Fruit fly (Drosophila melanogaster) whole organism, embryonic: ENCODE data around the gene lva.

ENCODE experiments used
- ATbp ChIP-seq: fragments of 200-800 bp; sonication (Bioruptor generic); optimal IDR thresholded peaks from 2 replicates; lab custom pipeline; 2017; ENCODE audit warnings: missing biosample characterization, mild to moderate bottlenecking, missing genetic modification characterization, missing genetic modification reagents
- Asciz ChIP-seq: fragments of 200-800 bp; sonication (Bioruptor generic); optimal IDR thresholded peaks from 2 replicates; lab custom pipeline; 2017; ENCODE audit warnings: missing biosample characterization, mild to moderate bottlenecking, missing genetic modification characterization, missing genetic modification reagents
- Atf-2 ChIP-seq: fragments of 200-800 bp; sonication (Bioruptor generic); optimal IDR thresholded peaks from 2 replicates; lab custom pipeline; 2016; ENCODE audit warnings: missing biosample characterization, missing genetic modification characterization
- Bteb2 ChIP-seq: fragments of 200-800 bp; sonication (Bioruptor generic); optimal IDR thresholded peaks from 2 replicates; lab custom pipeline; 2016; ENCODE audit warnings: missing biosample characterization, missing genetic modification characterization
- CG10147 ChIP-seq: fragments of 200-800 bp; sonication (Bioruptor generic); optimal IDR thresholded peaks from 2 replicates; lab custom pipeline; 2019; ENCODE audit warnings: missing biosample characterization, mild to moderate bottlenecking, missing genetic modification characterization, moderate library complexity
- CG12104 ChIP-seq: fragments of 200-800 bp; sonication (Bioruptor generic); optimal IDR thresholded peaks from 3 replicates; lab custom pipeline; 2016; ENCODE audit warnings: missing biosample characterization, missing genetic modification characterization
- CG12155 ChIP-seq: fragments of 200-800 bp; sonication (Bioruptor generic); optimal IDR thresholded peaks from 3 replicates; lab custom pipeline; 2016; ENCODE audit warnings: missing biosample characterization, missing genetic modification characterization
- CG13296 ChIP-seq: fragments of 200-800 bp; sonication (Bioruptor generic); optimal IDR thresholded peaks from 3 replicates; lab custom pipeline; 2018; ENCODE audit warnings: missing biosample characterization, mild to moderate bottlenecking, missing genetic modification characterization
- CG15269 ChIP-seq: fragments of 200-800 bp; sonication (Bioruptor generic); optimal IDR thresholded peaks from 2 replicates; lab custom pipeline; 2018; ENCODE audit warnings: missing biosample characterization, mild to moderate bottlenecking, missing genetic modification characterization, moderate library complexity
- CG15601 ChIP-seq: fragments of 200-800 bp; sonication (Bioruptor generic); optimal IDR thresholded peaks from 3 replicates; lab custom pipeline; 2019; ENCODE audit warnings: missing biosample characterization, mild to moderate bottlenecking, missing genetic modification characterization, moderate library complexity
- CG1603 ChIP-seq: fragments of 200-800 bp; sonication (Bioruptor generic); optimal IDR thresholded peaks from 2 replicates; lab custom pipeline; 2019; ENCODE audit warnings: missing biosample characterization, mild to moderate bottlenecking, missing genetic modification characterization, moderate library complexity
- CG17359 ChIP-seq: fragments of 200-800 bp; sonication (Bioruptor generic); optimal IDR thresholded peaks from 3 replicates; lab custom pipeline; 2018; ENCODE audit warnings: missing biosample characterization, mild to moderate bottlenecking, missing genetic modification characterization, moderate library complexity
- CG17829 ChIP-seq: fragments of 200-800 bp; optimal IDR thresholded peaks from 2 replicates; lab custom pipeline; 2019; ENCODE audit warnings: missing biosample characterization, mild to moderate bottlenecking, missing genetic modification characterization, moderate library complexity
- CG30431 ChIP-seq: fragments of 200-800 bp; sonication (Bioruptor generic); optimal IDR thresholded peaks from 2 replicates; lab custom pipeline; 2017; ENCODE audit warnings: missing biosample characterization, missing genetic modification characterization
- CG32532 ChIP-seq: fragments of 200-800 bp; sonication (Bioruptor generic); IDR thresholded peaks from 2 replicates; pipeline ENCODE4 v1.3.6; 2022; ENCODE audit warnings: missing biosample characterization, missing genetic modification characterization
- CG4404 ChIP-seq: fragments of 200-800 bp; sonication (Bioruptor generic); IDR thresholded peaks from 2 replicates; pipeline ENCODE4 v1.3.6; 2022; ENCODE audit warnings: missing biosample characterization, missing genetic modification characterization
- CG5245 ChIP-seq: fragments of 200-800 bp; sonication (Bioruptor generic); optimal IDR thresholded peaks from 3 replicates; lab custom pipeline; 2016; ENCODE audit warnings: missing biosample characterization, missing genetic modification characterization
- CG8388 ChIP-seq: fragments of 200-800 bp; sonication (Bioruptor generic); optimal IDR thresholded peaks from 2 replicates; lab custom pipeline; 2019; ENCODE audit warnings: missing biosample characterization, mild to moderate bottlenecking, missing genetic modification characterization, moderate library complexity
- CG9437 ChIP-seq: fragments of 200-800 bp; sonication (Bioruptor generic); optimal IDR thresholded peaks from 2 replicates; lab custom pipeline; 2018; ENCODE audit warnings: missing biosample characterization, mild to moderate bottlenecking, missing genetic modification characterization
- CoRest ChIP-seq: fragments of 200-800 bp; sonication (Bioruptor generic); optimal IDR thresholded peaks from 3 replicates; lab custom pipeline; 2018; ENCODE audit warnings: missing biosample characterization, mild to moderate bottlenecking, missing genetic modification characterization, moderate library complexity
- D19A ChIP-seq: fragments of 200-800 bp; optimal IDR thresholded peaks from 3 replicates; lab custom pipeline; 2019; ENCODE audit warnings: missing biosample characterization, mild to moderate bottlenecking, missing genetic modification characterization, moderate library complexity
- Dref ChIP-seq: fragments of 200-800 bp; sonication (Bioruptor generic); IDR thresholded peaks from 2 replicates; pipeline ENCODE4 v1.3.6; 2022; ENCODE audit warnings: missing biosample characterization, missing genetic modification characterization
- H15 ChIP-seq: fragments of 200-800 bp; sonication (Bioruptor generic); IDR thresholded peaks from 3 replicates; pipeline ENCODE4 v1.3.6; 2022; ENCODE audit warnings: missing biosample characterization, missing genetic modification characterization
- HLH3B ChIP-seq: fragments of 200-800 bp; sonication (Bioruptor generic); IDR thresholded peaks from 2 replicates; pipeline ENCODE4 v1.3.6; 2022; ENCODE audit warnings: missing biosample characterization, missing genetic modification characterization
- Hmr ChIP-seq: fragments of 200-800 bp; sonication (Bioruptor generic); optimal IDR thresholded peaks from 3 replicates; lab custom pipeline; 2017; ENCODE audit warnings: mild to moderate bottlenecking, missing biosample characterization, missing genetic modification reagents, missing genetic modification characterization
- MESR4 ChIP-seq: fragments of 200-800 bp; sonication (Bioruptor generic); optimal IDR thresholded peaks from 2 replicates; lab custom pipeline; 2018; ENCODE audit warnings: missing biosample characterization, mild to moderate bottlenecking, missing genetic modification characterization, moderate library complexity
- Meics ChIP-seq: fragments of 200-800 bp; sonication (Bioruptor generic); optimal IDR thresholded peaks from 2 replicates; lab custom pipeline; 2017; ENCODE audit warnings: missing biosample characterization, mild to moderate bottlenecking, missing genetic modification characterization
- Optix ChIP-seq: fragments of 200-800 bp; sonication (Bioruptor generic); IDR thresholded peaks from 3 replicates; pipeline ENCODE4 v1.3.6; 2022; ENCODE audit warnings: missing biosample characterization, missing genetic modification characterization
- Pdp1 ChIP-seq, 2 experiments: fragments of 200-800 bp; sonication (Bioruptor generic); optimal IDR thresholded peaks; 3 replicates each; lab custom pipeline; 2016; ENCODE audit warnings: missing biosample characterization in 2 of 2, missing genetic modification characterization in 2 of 2, mild to moderate bottlenecking in 1 of 2, moderate library complexity in 1 of 2
- Rfx ChIP-seq: fragments of 200-800 bp; sonication (Bioruptor generic); IDR thresholded peaks from 2 replicates; pipeline ENCODE4 v1.3.6; 2022; ENCODE audit warnings: missing biosample characterization, missing genetic modification characterization
- Xrp1 ChIP-seq: fragments of 200-800 bp; sonication (Bioruptor generic); IDR thresholded peaks from 2 replicates; pipeline ENCODE4 v1.3.6; 2022; ENCODE audit warnings: missing biosample characterization, missing genetic modification characterization
- amos ChIP-seq: fragments of 200-800 bp; sonication (Bioruptor generic); IDR thresholded peaks from 2 replicates; pipeline ENCODE4 v1.3.6; 2022; ENCODE audit warnings: missing biosample characterization, missing genetic modification characterization; ENCODE audit not compliant: partially characterized antibody
- caup ChIP-seq: fragments of 200-800 bp; sonication (Bioruptor generic); optimal IDR thresholded peaks from 3 replicates; lab custom pipeline; 2017; ENCODE audit warnings: missing biosample characterization, mild to moderate bottlenecking, missing genetic modification characterization, moderate library complexity; ENCODE audit not compliant: severe bottlenecking
- dysf ChIP-seq: fragments of 200-800 bp; sonication (Bioruptor generic); IDR thresholded peaks from 3 replicates; pipeline ENCODE4 v1.3.6; 2022; ENCODE audit warnings: missing biosample characterization, missing genetic modification characterization
- ems ChIP-seq: fragments of 200-800 bp; sonication (Bioruptor generic); optimal IDR thresholded peaks from 3 replicates; lab custom pipeline; 2016; ENCODE audit warnings: missing biosample characterization, missing genetic modification characterization
- gem ChIP-seq: fragments of 200-800 bp; sonication (Bioruptor generic); optimal IDR thresholded peaks from 2 replicates; lab custom pipeline; 2019; ENCODE audit warnings: missing biosample characterization, mild to moderate bottlenecking, missing genetic modification characterization, moderate library complexity
- grau ChIP-seq: fragments of 200-800 bp; optimal IDR thresholded peaks from 3 replicates; lab custom pipeline; 2019; ENCODE audit warnings: missing biosample characterization, mild to moderate bottlenecking, missing genetic modification characterization, moderate library complexity
- gsb-n ChIP-seq: fragments of 200-800 bp; sonication (Bioruptor generic); optimal IDR thresholded peaks from 3 replicates; lab custom pipeline; 2018; ENCODE audit warnings: missing biosample characterization, mild to moderate bottlenecking, missing genetic modification characterization
- hkb ChIP-seq, 2 experiments: fragments of 200-800 bp in 1 of 2; fragments of >200 bp in 1 of 2; sonication (Bioruptor generic) in 1 of 2; IDR thresholded peaks in 1 of 2; optimal IDR thresholded peaks in 1 of 2; 2 replicates each; pipeline versions ENCODE4 v1.3.6 to Lab custom; 2017 to 2022; ENCODE audit warnings: missing biosample characterization in 1 of 2, missing genetic modification characterization in 1 of 2
- lab ChIP-seq: fragments of 200-800 bp; sonication (Bioruptor generic); optimal IDR thresholded peaks from 3 replicates; lab custom pipeline; 2017; ENCODE audit warnings: missing biosample characterization, missing genetic modification characterization, mild to moderate bottlenecking, moderate library complexity, missing genetic modification reagents
- mld ChIP-seq: fragments of 200-800 bp; sonication (Bioruptor generic); IDR thresholded peaks from 3 replicates; pipeline ENCODE4 v1.3.6; 2022; ENCODE audit warnings: missing biosample characterization, missing genetic modification characterization; ENCODE audit not compliant: partially characterized antibody
- oc ChIP-seq: fragments of 200-800 bp; sonication (Bioruptor generic); optimal IDR thresholded peaks from 2 replicates; lab custom pipeline; 2018; ENCODE audit warnings: missing biosample characterization, mild to moderate bottlenecking, missing genetic modification characterization, moderate library complexity
- odd ChIP-seq: fragments of 200-800 bp; sonication (Bioruptor generic); optimal IDR thresholded peaks from 2 replicates; lab custom pipeline; 2017; ENCODE audit warnings: missing biosample characterization, mild to moderate bottlenecking, missing genetic modification characterization
- org-1 ChIP-seq: fragments of 200-800 bp; sonication (Bioruptor generic); optimal IDR thresholded peaks from 2 replicates; lab custom pipeline; 2017; ENCODE audit warnings: missing biosample characterization, missing genetic modification characterization
- ssp ChIP-seq: fragments of 200-800 bp; sonication (Bioruptor generic); IDR thresholded peaks from 2 replicates; pipeline ENCODE4 v1.3.6; 2022; ENCODE audit warnings: missing biosample characterization, missing genetic modification characterization
- tin ChIP-seq: fragments of 200-800 bp; sonication (Bioruptor generic); optimal IDR thresholded peaks from 3 replicates; lab custom pipeline; 2016; ENCODE audit warnings: missing biosample characterization, missing genetic modification characterization
- ttk ChIP-seq: fragments of 200-800 bp; sonication (Bioruptor generic); IDR thresholded peaks from 2 replicates; pipeline ENCODE4 v2.1.2; 2022; ENCODE audit warnings: missing biosample characterization, missing genetic modification characterization
- twi ChIP-seq: fragments of 200-800 bp; optimal IDR thresholded peaks from 2 replicates; lab custom pipeline; 2019; ENCODE audit warnings: missing biosample characterization, mild to moderate bottlenecking, missing genetic modification characterization, moderate library complexity
- wor ChIP-seq: fragments of 200-800 bp; sonication (Bioruptor generic); IDR thresholded peaks from 2 replicates; pipeline ENCODE4 v1.3.6; 2022; ENCODE audit warnings: missing biosample characterization, missing genetic modification characterization

Gene lva

dm6 chrX:4010835-4011234 is 45.7 kb upstream of the lva start (continued):
- TF ChIP-seq twi (tag; lab: Kevin White, UChicago) (no peak), ems (GFP tag; lab: Kevin White, UChicago) (peak; percentile 9), gem (tag; lab: Kevin White, UChicago) (peak; percentile 73), CG15601 (peak; percentile 32), Hmr (GFP tag; lab: Kevin White, UChicago) (peak; percentile 57), caup (GFP tag; lab: Kevin White, UChicago) (peak; percentile 23), hkb (optimal IDR thresholded peaks at IDR 0.05; lab: Kevin White, UChicago) (no peak), hkb (GFP tag; IDR thresholded peaks at IDR 0.05; lab: Robert Waterston, UW) (0 out of 2 replicates have a peak, but pooled peaks have one; percentile 36), Dref (GFP tag; lab: Robert Waterston, UW) (no peak), amos (GFP tag; lab: Robert Waterston, UW) (no peak), D19A (tag; lab: Kevin White, UChicago) (peak; percentile 33), Atf-2 (GFP tag; lab: Kevin White, UChicago) (peak; percentile 24), CG12104 (GFP tag; lab: Kevin White, UChicago) (no peak), tin (GFP tag; lab: Kevin White, UChicago) (peak; percentile 49), HLH3B (GFP tag; lab: Robert Waterston, UW) (0 out of 2 replicates have a peak, but pooled peaks have one; percentile 36), CG1603 (tag; lab: Kevin White, UChicago) (peak; percentile 81), Bteb2 (no peak), CoRest (tag; lab: Kevin White, UChicago) (peak; percentile 44), Pdp1 (GFP tag; optimal IDR thresholded peaks at IDR 0.05; lab: Kevin White, UChicago) (peak; percentile 33 to 43), org-1 (peak; percentile 28), CG17829 (tag; lab: Kevin White, UChicago) (peak; percentile 49), lab (GFP tag; lab: Kevin White, UChicago) (peak; percentile 77), CG17359 (tag; lab: Kevin White, UChicago) (peak; percentile 62), Asciz (GFP tag; lab: Kevin White, UChicago) (peak; percentile 2), CG30431 (peak; percentile 39), ttk (GFP tag; lab: Robert Waterston, UW) (peak; percentile 50; the same call in 1 of the 2 replicates), gsb-n (peak; percentile 20), Optix (GFP tag; lab: Robert Waterston, UW) (0 out of 3 replicates have a peak, but pooled peaks have one; percentile 10), CG8388 (GFP tag; lab: Kevin White, UChicago) (peak; percentile 43), ssp (GFP tag; lab: Robert Waterston, UW) (0 out of 2 replicates have a peak, but pooled peaks have one; percentile 24), MESR4 (GFP tag; lab: Kevin White, UChicago) (no peak), grau (peak; percentile 55), Meics (GFP tag; lab: Kevin White, UChicago) (peak; percentile 39), Xrp1 (GFP tag; lab: Robert Waterston, UW) (peak; percentile 63; the same call in 1 of the 2 replicates), CG9437 (GFP tag; lab: Kevin White, UChicago) (peak; percentile 1), CG10147 (GFP tag; lab: Kevin White, UChicago) (peak; percentile 43), mld (GFP tag; lab: Robert Waterston, UW) (no peak), dysf (GFP tag; lab: Robert Waterston, UW) (peak; percentile 58), CG5245 (GFP tag; lab: Kevin White, UChicago) (peak; percentile 37), Rfx (GFP tag; lab: Robert Waterston, UW) (peak; percentile 63), CG32532 (GFP tag; lab: Robert Waterston, UW) (peak; percentile 48; the same call in 1 of the 2 replicates), CG4404 (GFP tag; lab: Robert Waterston, UW) (peak; percentile 57; the same call in 1 of the 2 replicates), CG12155 (GFP tag; lab: Kevin White, UChicago) (peak; percentile 14), wor (no peak), CG13296 (GFP tag; lab: Kevin White, UChicago) (peak; percentile 8), ATbp (peak; percentile 17), odd (GFP tag; lab: Kevin White, UChicago) (peak; percentile 10), oc (tag; lab: Kevin White, UChicago) (peak; percentile 18), CG15269 (tag; lab: Kevin White, UChicago) (peak; percentile 52), H15 (peak; percentile 38; the same call in 1 of the 3 replicates)
